Worm (Caenorhabditis elegans): ENCODE results near the gene nhr-115.

DNA sequence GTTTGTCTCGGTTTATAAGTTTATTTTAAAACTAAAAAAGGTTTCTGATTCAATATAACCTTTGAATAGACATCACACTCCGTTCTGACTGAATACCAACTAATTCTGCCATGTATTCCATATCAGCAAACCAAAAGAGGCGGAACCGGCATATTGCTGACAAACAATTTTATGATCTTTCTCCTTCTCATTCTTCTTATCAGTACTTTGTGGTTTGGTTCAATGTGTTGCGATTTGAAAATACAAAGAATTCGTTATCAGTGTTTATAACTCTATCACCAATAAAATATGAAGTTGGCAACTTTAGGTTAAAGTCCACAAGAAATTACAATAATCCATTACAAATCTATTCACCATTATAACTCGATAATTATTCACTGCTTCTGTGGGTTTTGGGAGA is 31.9 kb downstream of the nhr-115 start:
- TF ChIP-seq hmbx-1 (tag; optimal IDR thresholded peaks at IDR 0.05) (no peak), ama-1 (optimal IDR thresholded peaks at IDR 0.05) (no peak)
